Worm (Caenorhabditis elegans): ENCODE results near the gene M02D8.2.
"Not testable (repeated sequence)": the region's sequence is repeated elsewhere in the genome, so short reads cannot be mapped to it uniquely, and the experiment has no call there.

The M02D8.2 gene

ce11 chrX:8727306-8727705 is 12.2 kb upstream of the M02D8.2 start, which contains the start of gene EGAP4.1:
Gene EGAP4.1, minus strand, starts transcription at chrX:8727406.
- peak; percentile 13 for TF ChIP-seq ceh-18 (tag; optimal IDR thresholded peaks at IDR 0.05)
- TF ChIP-seq nhr-232 (tag; optimal IDR thresholded peaks at IDR 0.05), result no peak

- not testable (repeated sequence) for TF ChIP-seq lin-11, nhr-11, ceh-24 (tag; optimal IDR thresholded peaks at IDR 0.05)
These were observed 7.7 kb upstream of the M02D8.2 start, which contains the start of gene M02D8.6 for ce11 chrX:8731822-8732221. Gene M02D8.6, minus strand, starts transcription at chrX:8731922.

ce11 chrX:8736965-8737464 is 2.5 kb upstream of the M02D8.2 start, which contains the start of gene M02D8.3:
Gene M02D8.3, minus strand, starts transcription at chrX:8737015.
- TF ChIP-seq sdc-2 (tag; optimal IDR thresholded peaks at IDR 0.05), result peak; percentile 60
- peak; percentile 84 for TF ChIP-seq hlh-30 (tag; optimal IDR thresholded peaks at IDR 0.05; ENCODE audit: insufficient read depth)
- TF ChIP-seq hlh-15 (tag; optimal IDR thresholded peaks at IDR 0.05), result no peak
- TF ChIP-seq F13H6.1 (tag; optimal IDR thresholded peaks at IDR 0.05), result no peak
- TF ChIP-seq unc-86 (tag; optimal IDR thresholded peaks at IDR 0.05), result peak; percentile 53
- TF ChIP-seq unc-3 (GFP tag; conservative IDR thresholded peaks at IDR 0.05), result no peak
- TF ChIP-seq unc-3 (tag; optimal IDR thresholded peaks at IDR 0.05), result no peak
- no peak for TF ChIP-seq pros-1 (tag; optimal IDR thresholded peaks at IDR 0.05)
- TF ChIP-seq dmd-4 (tag; optimal IDR thresholded peaks at IDR 0.05; ENCODE audit: borderline replicate concordance), result no peak
- no peak for TF ChIP-seq hlh-6 (tag; optimal IDR thresholded peaks at IDR 0.05)
- peak; percentile 50 for TF ChIP-seq ceh-31 (tag; optimal IDR thresholded peaks at IDR 0.05)
- TF ChIP-seq madf-2 (tag; optimal IDR thresholded peaks at IDR 0.05), result no peak
- TF ChIP-seq syd-9 (tag; optimal IDR thresholded peaks at IDR 0.05), result no peak
- peak; percentile 55 for TF ChIP-seq nfya-1 (tag; optimal IDR thresholded peaks at IDR 0.05)
- TF ChIP-seq tbx-2 (tag; optimal IDR thresholded peaks at IDR 0.05), result no peak
- TF ChIP-seq T23F11.4 (GFP tag; optimal IDR thresholded peaks at IDR 0.05), result no peak
- TF ChIP-seq ama-1 (optimal IDR thresholded peaks at IDR 0.05), result no peak
- peak; percentile 22 for TF ChIP-seq pha-4 (tag; optimal IDR thresholded peaks at IDR 0.05)
- TF ChIP-seq gmeb-2 (tag; optimal IDR thresholded peaks at IDR 0.05), result no peak
- TF ChIP-seq ceh-45 (GFP tag; IDR thresholded peaks at IDR 0.05), result no peak
- TF ChIP-seq ceh-9 (tag; optimal IDR thresholded peaks at IDR 0.05), result no peak
- TF ChIP-seq ref-2 (tag; optimal IDR thresholded peaks at IDR 0.05), result peak; percentile 60
- no peak for TF ChIP-seq ceh-48 (tag; optimal IDR thresholded peaks at IDR 0.05)
- TF ChIP-seq eyg-1 (tag; optimal IDR thresholded peaks at IDR 0.05), result no peak
- no peak for TF ChIP-seq hlh-8 (tag; optimal IDR thresholded peaks at IDR 0.05)
- TF ChIP-seq elt-2 (tag; optimal IDR thresholded peaks at IDR 0.05), result peak; percentile 7
- no peak for TF ChIP-seq ceh-24 (tag; optimal IDR thresholded peaks at IDR 0.05)
- TF ChIP-seq ceh-22 (tag; optimal IDR thresholded peaks at IDR 0.05), result no peak
- TF ChIP-seq unc-55 (GFP tag; optimal IDR thresholded peaks at IDR 0.05), result peak; percentile 87
- no peak for TF ChIP-seq dve-1 (tag; optimal IDR thresholded peaks at IDR 0.05)
- no peak for TF ChIP-seq npax-4 (tag; optimal IDR thresholded peaks at IDR 0.05)
- no peak for TF ChIP-seq nhr-11 (tag; optimal IDR thresholded peaks at IDR 0.05)
- no peak for TF ChIP-seq sox-2 (GFP tag; IDR thresholded peaks at IDR 0.05)
- no peak for TF ChIP-seq zip-5 (tag; optimal IDR thresholded peaks at IDR 0.05)
- TF ChIP-seq elt-4 (tag; optimal IDR thresholded peaks at IDR 0.05), result no peak
- TF ChIP-seq odd-2 (tag; optimal IDR thresholded peaks at IDR 0.05), result no peak
- TF ChIP-seq ceh-34 (tag; optimal IDR thresholded peaks at IDR 0.05), result peak; percentile 8
- TF ChIP-seq C38D4.7 (GFP tag; optimal IDR thresholded peaks at IDR 0.05), result no peak
- TF ChIP-seq mec-3 (tag; optimal IDR thresholded peaks at IDR 0.05; ENCODE audit: borderline replicate concordance), result no peak
- no peak for TF ChIP-seq pax-1 (tag; optimal IDR thresholded peaks at IDR 0.05)
- TF ChIP-seq K09A11.1 (tag; optimal IDR thresholded peaks at IDR 0.05; ENCODE audit: insufficient read depth), result no peak
- peak; percentile 2 for TF ChIP-seq unc-42 (tag; optimal IDR thresholded peaks at IDR 0.05)
- no peak for TF ChIP-seq ahr-1 (tag; optimal IDR thresholded peaks at IDR 0.05)
- no peak for TF ChIP-seq ztf-16 (tag; optimal IDR thresholded peaks at IDR 0.05)
- no peak for TF ChIP-seq K02D7.2 (tag; optimal IDR thresholded peaks at IDR 0.05)
- no peak for TF ChIP-seq ttx-3 (tag; optimal IDR thresholded peaks at IDR 0.05)

Measured in whole organism, late embryonic.